Fruit fly (Drosophila melanogaster): ENCODE measurements around the gene VAChT.
A peak's percentile ranks its signal among the peaks of the same experiment; 100 is the strongest.

DNA sequence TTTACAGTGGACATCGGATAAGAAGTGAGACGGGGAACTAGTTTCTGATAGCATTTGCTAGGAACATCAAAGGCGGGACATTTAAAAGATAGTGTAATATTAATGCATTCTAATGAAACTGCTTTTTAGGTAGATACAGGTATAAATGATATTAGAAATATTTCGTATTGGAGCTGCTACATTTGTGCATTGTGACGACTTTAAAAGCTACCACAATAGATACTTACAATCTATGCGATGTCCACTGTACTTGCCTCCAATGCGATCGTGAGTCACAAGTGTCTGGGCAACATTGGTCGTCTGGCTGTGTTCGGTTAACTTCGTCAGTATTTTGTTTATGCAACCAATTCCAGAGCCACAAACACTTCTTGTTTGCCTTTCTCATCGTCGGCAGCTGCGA is 35.5 kb upstream of the VAChT start:
- no peak for TF ChIP-seq Blimp-1 (GFP tag; optimal IDR thresholded peaks at IDR 0.05)
- peak; percentile 37 for TF ChIP-seq CG8632 (GFP tag; optimal IDR thresholded peaks at IDR 0.05)
- peak; percentile 80 for TF ChIP-seq CG15336 (GFP tag; IDR thresholded peaks at IDR 0.05)
- TF ChIP-seq salr (GFP tag; optimal IDR thresholded peaks at IDR 0.05): peak in 1 of 2 experiments; percentile 66
- no peak for TF ChIP-seq svp (GFP tag)
- peak; percentile 37 for TF ChIP-seq vri (GFP tag; optimal IDR thresholded peaks at IDR 0.05)
- TF ChIP-seq Eip93F (GFP tag; optimal IDR thresholded peaks at IDR 0.05): no peak
- peak; percentile 82 for TF ChIP-seq CG32006 (GFP tag; optimal IDR thresholded peaks at IDR 0.05)
